Fruit fly (Drosophila melanogaster): ENCODE results near the gene CG17803.
A peak's percentile ranks its signal among the peaks of the same experiment; 100 is the strongest.

dm6 chr3R:17794335-17795074 is 6.8 kb downstream of the CG17803 start, which contains the start of gene CG43102:
- TF ChIP-seq D1 (tag; optimal IDR thresholded peaks at IDR 0.05) (no peak), Ets98B (GFP tag; IDR thresholded peaks at IDR 0.05) (peak; percentile 80), Pif1A (GFP tag; optimal IDR thresholded peaks at IDR 0.05) (peak; percentile 72), gl (tag; optimal IDR thresholded peaks at IDR 0.05) (peak; percentile 12), CG13204 (GFP tag; optimal IDR thresholded peaks at IDR 0.05) (no peak), CG14655 (GFP tag; optimal IDR thresholded peaks at IDR 0.05) (peak; percentile 64), CG10348 (GFP tag; IDR thresholded peaks at IDR 0.05) (no peak), CG15710 (tag; optimal IDR thresholded peaks at IDR 0.05) (peak; percentile 61)

All from whole organism, pupa.